Fruit fly (Drosophila melanogaster) whole organism, embryonic: ENCODE data around the gene Atg13.
A peak's percentile ranks its signal among the peaks of the same experiment; 100 is the strongest.

Experiments
- Atf6 ChIP-seq: fragments of 200-800 bp; sonication (Bioruptor generic); IDR thresholded peaks from 2 replicates; pipeline ENCODE4 v1.3.6; 2022; ENCODE audit warnings: missing biosample characterization, missing genetic modification characterization
- Bteb2 ChIP-seq: fragments of 200-800 bp; sonication (Bioruptor generic); optimal IDR thresholded peaks from 2 replicates; lab custom pipeline; 2016; ENCODE audit warnings: missing biosample characterization, missing genetic modification characterization
- CG1024 ChIP-seq: fragments of 200-800 bp; sonication (Bioruptor generic); IDR thresholded peaks from 2 replicates; pipeline ENCODE4 v1.3.6; 2022; ENCODE audit warnings: missing biosample characterization, missing genetic modification characterization
- CG10321 ChIP-seq: fragments of 200-800 bp; sonication (Bioruptor generic); IDR thresholded peaks from 2 replicates; pipeline ENCODE4 v1.3.6; 2022; ENCODE audit warnings: missing biosample characterization, missing genetic modification characterization
- CG12071 ChIP-seq: fragments of 200-800 bp; sonication (Bioruptor generic); optimal IDR thresholded peaks from 3 replicates; lab custom pipeline; 2018; ENCODE audit warnings: missing biosample characterization, mild to moderate bottlenecking, missing genetic modification characterization
- CG12155 ChIP-seq: fragments of 200-800 bp; sonication (Bioruptor generic); optimal IDR thresholded peaks from 3 replicates; lab custom pipeline; 2016; ENCODE audit warnings: missing biosample characterization, missing genetic modification characterization
- CG12942 ChIP-seq: fragments of 200-800 bp; sonication (Bioruptor generic); optimal IDR thresholded peaks from 3 replicates; lab custom pipeline; 2016; ENCODE audit warnings: missing biosample characterization, missing genetic modification characterization
- CG15601 ChIP-seq: fragments of 200-800 bp; sonication (Bioruptor generic); optimal IDR thresholded peaks from 3 replicates; lab custom pipeline; 2019; ENCODE audit warnings: missing biosample characterization, mild to moderate bottlenecking, missing genetic modification characterization, moderate library complexity
- CG16813 ChIP-seq: fragments of 200-800 bp; sonication (Bioruptor generic); IDR thresholded peaks from 3 replicates; pipeline ENCODE4 v1.3.6; 2022; ENCODE audit warnings: missing biosample characterization, missing genetic modification characterization; ENCODE audit not compliant: partially characterized antibody
- CG17359 ChIP-seq: fragments of 200-800 bp; sonication (Bioruptor generic); optimal IDR thresholded peaks from 3 replicates; lab custom pipeline; 2018; ENCODE audit warnings: missing biosample characterization, mild to moderate bottlenecking, missing genetic modification characterization, moderate library complexity
- CG18262 ChIP-seq: fragments of 200-800 bp; optimal IDR thresholded peaks from 3 replicates; lab custom pipeline; 2019; ENCODE audit warnings: missing biosample characterization, mild to moderate bottlenecking, missing genetic modification characterization, moderate library complexity
- CG18599 ChIP-seq: fragments of 200-800 bp; sonication (Bioruptor generic); optimal IDR thresholded peaks from 3 replicates; lab custom pipeline; 2017; ENCODE audit warnings: missing biosample characterization, missing genetic modification characterization, mild to moderate bottlenecking, moderate library complexity, missing genetic modification reagents
- CG2116 ChIP-seq: fragments of 200-800 bp; sonication (Bioruptor generic); optimal IDR thresholded peaks from 3 replicates; lab custom pipeline; 2018; ENCODE audit warnings: missing biosample characterization, mild to moderate bottlenecking, missing genetic modification characterization
- CG2199 ChIP-seq: fragments of 200-800 bp; sonication (Bioruptor generic); IDR thresholded peaks from 3 replicates; pipeline ENCODE4 v1.3.6; 2022; ENCODE audit warnings: missing biosample characterization, missing genetic modification characterization
- CG3281 ChIP-seq: fragments of 200-800 bp; sonication (Bioruptor generic); optimal IDR thresholded peaks from 3 replicates; lab custom pipeline; 2017; ENCODE audit warnings: missing biosample characterization, mild to moderate bottlenecking, missing genetic modification characterization
- CG6813 ChIP-seq: fragments of 200-800 bp; sonication (Bioruptor generic); optimal IDR thresholded peaks from 2 replicates; lab custom pipeline; 2017; ENCODE audit warnings: missing biosample characterization, missing genetic modification characterization, mild to moderate bottlenecking, moderate library complexity, missing genetic modification reagents
- CG7745 ChIP-seq: fragments of 200-800 bp; sonication (Bioruptor generic); optimal IDR thresholded peaks from 2 replicates; lab custom pipeline; 2018; ENCODE audit warnings: missing biosample characterization, mild to moderate bottlenecking, missing genetic modification characterization, moderate library complexity
- CG7786 ChIP-seq: fragments of 200-800 bp; sonication (Bioruptor generic); optimal IDR thresholded peaks from 2 replicates; lab custom pipeline; 2016; ENCODE audit warnings: missing biosample characterization, missing genetic modification characterization
- CG7839 ChIP-seq: fragments of 200-800 bp; sonication (Bioruptor generic); optimal IDR thresholded peaks from 3 replicates; lab custom pipeline; 2018; ENCODE audit warnings: missing biosample characterization, mild to moderate bottlenecking, missing genetic modification characterization, moderate library complexity
- CG8944 ChIP-seq: fragments of 200-800 bp; sonication (Bioruptor generic); optimal IDR thresholded peaks from 3 replicates; lab custom pipeline; 2016; ENCODE audit warnings: missing biosample characterization, missing genetic modification characterization
- CG9797 ChIP-seq: fragments of 200-800 bp; sonication (Bioruptor generic); optimal IDR thresholded peaks from 3 replicates; lab custom pipeline; 2018; ENCODE audit warnings: missing biosample characterization, mild to moderate bottlenecking, missing genetic modification characterization
- MESR4 ChIP-seq: fragments of 200-800 bp; sonication (Bioruptor generic); optimal IDR thresholded peaks from 2 replicates; lab custom pipeline; 2018; ENCODE audit warnings: missing biosample characterization, mild to moderate bottlenecking, missing genetic modification characterization, moderate library complexity
- Med ChIP-seq: fragments of 200-800 bp; sonication (Bioruptor generic); peaks from one replicate; lab custom pipeline; 2016; ENCODE audit warnings: missing biosample characterization, missing genetic modification characterization, mild to moderate bottlenecking, inconsistent platforms, moderate library complexity
- Ptx1 ChIP-seq: fragments of 200-800 bp; sonication (Bioruptor generic); IDR thresholded peaks from 2 replicates; pipeline ENCODE4 v1.3.6; 2022; ENCODE audit warnings: missing biosample characterization, missing genetic modification characterization
- Sin3A ChIP-seq: fragments of >200 bp; optimal IDR thresholded peaks from 2 replicates; lab custom pipeline; 2018
- Sox102F ChIP-seq: fragments of 200-800 bp; sonication (Bioruptor generic); optimal IDR thresholded peaks from 2 replicates; lab custom pipeline; 2018; ENCODE audit warnings: missing biosample characterization, mild to moderate bottlenecking, missing genetic modification characterization, moderate library complexity
- Sry-β ChIP-seq: fragments of 200-800 bp; sonication (Bioruptor generic); optimal IDR thresholded peaks from 2 replicates; lab custom pipeline; 2018; ENCODE audit warnings: missing biosample characterization, mild to moderate bottlenecking, missing genetic modification characterization, moderate library complexity
- Tbp ChIP-seq: fragments of >200 bp; optimal IDR thresholded peaks from 2 replicates; lab custom pipeline; 2018; ENCODE audit warnings: missing biosample characterization, missing genetic modification characterization
- YL-1 ChIP-seq: fragments of 200-800 bp; sonication (Bioruptor generic); optimal IDR thresholded peaks from 3 replicates; lab custom pipeline; 2017; ENCODE audit warnings: missing biosample characterization, mild to moderate bottlenecking, missing genetic modification characterization
- ac ChIP-seq: fragments of 200-800 bp; sonication (Bioruptor generic); optimal IDR thresholded peaks from 3 replicates; lab custom pipeline; 2017; ENCODE audit warnings: missing biosample characterization, mild to moderate bottlenecking, missing genetic modification characterization
- crc ChIP-seq: fragments of 200-800 bp; sonication (Bioruptor generic); optimal IDR thresholded peaks from 2 replicates; lab custom pipeline; 2016; ENCODE audit warnings: missing biosample characterization, missing genetic modification characterization
- dimm ChIP-seq: fragments of 200-800 bp; sonication (Bioruptor generic); IDR thresholded peaks from 2 replicates; pipeline ENCODE4 v1.3.6; 2022; ENCODE audit warnings: missing biosample characterization, missing genetic modification characterization
- en ChIP-seq: fragments of 200-800 bp; sonication (Bioruptor generic); optimal IDR thresholded peaks from 2 replicates; lab custom pipeline; 2016; ENCODE audit warnings: missing biosample characterization, missing genetic modification characterization
- fd102C ChIP-seq: fragments of 200-800 bp; sonication (Bioruptor generic); optimal IDR thresholded peaks from 2 replicates; lab custom pipeline; 2018; ENCODE audit warnings: missing biosample characterization, mild to moderate bottlenecking, missing genetic modification characterization, moderate library complexity
- fu2 ChIP-seq: fragments of 200-800 bp; sonication (Bioruptor generic); optimal IDR thresholded peaks from 2 replicates; lab custom pipeline; 2016; ENCODE audit warnings: missing biosample characterization, missing genetic modification characterization
- gcm ChIP-seq: fragments of 200-800 bp; sonication (Bioruptor generic); optimal IDR thresholded peaks from 2 replicates; lab custom pipeline; 2019; ENCODE audit warnings: missing biosample characterization, mild to moderate bottlenecking, missing genetic modification characterization, moderate library complexity
- gfzf ChIP-seq: fragments of 200-800 bp; sonication (Bioruptor generic); optimal IDR thresholded peaks from 2 replicates; lab custom pipeline; 2016; ENCODE audit warnings: missing biosample characterization, mild to moderate bottlenecking, missing genetic modification characterization, moderate library complexity
- grau ChIP-seq: fragments of 200-800 bp; optimal IDR thresholded peaks from 3 replicates; lab custom pipeline; 2019; ENCODE audit warnings: missing biosample characterization, mild to moderate bottlenecking, missing genetic modification characterization, moderate library complexity
- hb ChIP-seq: fragments of 200-800 bp; sonication (Bioruptor generic); IDR thresholded peaks from 3 replicates; pipeline ENCODE4 v1.3.6; 2022; ENCODE audit warnings: missing biosample characterization, missing genetic modification characterization; ENCODE audit not compliant: partially characterized antibody
- hbn ChIP-seq: fragments of 200-800 bp; sonication (Bioruptor generic); IDR thresholded peaks from 2 replicates; pipeline ENCODE4 v1.3.6; 2022; ENCODE audit warnings: missing biosample characterization, missing genetic modification characterization; ENCODE audit not compliant: partially characterized antibody
- luna ChIP-seq: fragments of 200-800 bp; sonication (Bioruptor generic); optimal IDR thresholded peaks from 2 replicates; lab custom pipeline; 2016; ENCODE audit warnings: missing biosample characterization, missing genetic modification characterization
- nerfin-1 ChIP-seq: fragments of 200-800 bp; sonication (Bioruptor generic); optimal IDR thresholded peaks from 3 replicates; lab custom pipeline; 2019; ENCODE audit warnings: missing biosample characterization, mild to moderate bottlenecking, missing genetic modification characterization, moderate library complexity
- pnt ChIP-seq: fragments of 200-800 bp; sonication (Bioruptor generic); optimal IDR thresholded peaks from 3 replicates; lab custom pipeline; 2016; ENCODE audit warnings: missing biosample characterization, missing genetic modification characterization
- pzg ChIP-seq: fragments of 200-800 bp; sonication (Bioruptor generic); optimal IDR thresholded peaks from 3 replicates; lab custom pipeline; 2018; ENCODE audit warnings: missing biosample characterization, mild to moderate bottlenecking, missing genetic modification characterization, moderate library complexity
- salm ChIP-seq: fragments of 200-800 bp; sonication (Bioruptor generic); optimal IDR thresholded peaks from 2 replicates; lab custom pipeline; 2018; ENCODE audit warnings: missing biosample characterization, mild to moderate bottlenecking, missing genetic modification characterization
- sc ChIP-seq, 3 experiments: fragments of >200 bp in 2 of 3; fragments of 200-800 bp in 1 of 3; sonication (Bioruptor generic) in 1 of 3; optimal IDR thresholded peaks; 2 replicates in 2 of 3; 3 replicates in 1 of 3; lab custom pipeline; 2017; ENCODE audit warnings: mild to moderate bottlenecking in 1 of 3, missing biosample characterization in 1 of 3, missing genetic modification characterization in 1 of 3, missing genetic modification reagents in 1 of 3
- sd ChIP-seq: fragments of 200-800 bp; sonication (Bioruptor generic); optimal IDR thresholded peaks from 3 replicates; lab custom pipeline; 2018; ENCODE audit warnings: missing biosample characterization, mild to moderate bottlenecking, missing genetic modification characterization, moderate library complexity
- slou ChIP-seq: fragments of 200-800 bp; sonication (Bioruptor generic); optimal IDR thresholded peaks from 3 replicates; lab custom pipeline; 2016; ENCODE audit warnings: missing biosample characterization, missing genetic modification characterization
- wek ChIP-seq: fragments of 200-800 bp; sonication (Bioruptor generic); optimal IDR thresholded peaks from 3 replicates; lab custom pipeline; 2018; ENCODE audit warnings: missing biosample characterization, mild to moderate bottlenecking, missing genetic modification characterization, moderate library complexity
- zf30C ChIP-seq: fragments of 200-800 bp; sonication (Bioruptor generic); optimal IDR thresholded peaks from 3 replicates; lab custom pipeline; 2018; ENCODE audit warnings: missing biosample characterization, mild to moderate bottlenecking, missing genetic modification characterization

The Atg13 gene

dm6 chr3R:8308515-8308959 is 41.1 kb upstream of the Atg13 start, which contains the start of gene tex (continued):
- TF ChIP-seq hbn (GFP tag; lab: Robert Waterston, UW) (peak; percentile 28; the same call in 1 of the 2 replicates), slou (no peak), CG12155 (GFP tag; lab: Kevin White, UChicago) (no peak), CG8944 (no peak), Ptx1 (no peak), CG1024 (GFP tag; lab: Robert Waterston, UW) (no peak), Tbp (GFP tag; lab: Kevin White, UChicago) (no peak), CG10321 (GFP tag; lab: Robert Waterston, UW) (no peak), Med (GFP tag; lab: Kevin White, UChicago) (peak; percentile 84), crc (GFP tag; lab: Kevin White, UChicago) (no peak), CG9797 (GFP tag; lab: Kevin White, UChicago) (peak; percentile 74), ac (GFP tag; lab: Kevin White, UChicago) (peak; percentile 53), Bteb2 (GFP tag; lab: Kevin White, UChicago) (no peak), CG12071 (GFP tag; lab: Kevin White, UChicago) (peak; percentile 32), CG7839 (tag; lab: Kevin White, UChicago) (no peak), CG3281 (GFP tag; lab: Kevin White, UChicago) (no peak), sc (optimal IDR thresholded peaks at IDR 0.05; lab: Kevin White, UChicago) (no peak), sc (GFP tag; optimal IDR thresholded peaks at IDR 0.05; lab: Kevin White, UChicago) (peak; percentile 15), grau (no peak), gcm (GFP tag; lab: Kevin White, UChicago) (peak; percentile 57), gfzf (GFP tag; lab: Kevin White, UChicago) (peak; percentile 95), nerfin-1 (peak; percentile 75), hb (GFP tag; lab: Robert Waterston, UW) (no peak), luna (GFP tag; lab: Kevin White, UChicago) (no peak), CG12942 (GFP tag; lab: Kevin White, UChicago) (no peak), CG18599 (GFP tag; lab: Kevin White, UChicago) (no peak), CG2116 (GFP tag; lab: Kevin White, UChicago) (peak; percentile 55), CG15601 (tag; lab: Kevin White, UChicago) (peak; percentile 55), MESR4 (GFP tag; lab: Kevin White, UChicago) (peak; percentile 12), CG2199 (GFP tag; lab: Robert Waterston, UW) (no peak), CG7786 (no peak), salm (tag; lab: Kevin White, UChicago) (peak; percentile 54), pnt (peak; percentile 12), wek (peak; percentile 57), CG17359 (peak; percentile 55), CG18262 (tag; lab: Kevin White, UChicago) (peak; percentile 65), fd102C (GFP tag; lab: Kevin White, UChicago) (peak; percentile 1), CG16813 (GFP tag; lab: Robert Waterston, UW) (0 out of 3 replicates have a peak, but pooled peaks have one; percentile 31), Sry-β (GFP tag; lab: Kevin White, UChicago) (peak; percentile 43), pzg (GFP tag; lab: Kevin White, UChicago) (peak; percentile 89), CG6813 (GFP tag; lab: Kevin White, UChicago) (peak; percentile 67), zf30C (GFP tag; lab: Kevin White, UChicago) (no peak), sd (tag; lab: Kevin White, UChicago) (peak; percentile 22), Sox102F (GFP tag; lab: Kevin White, UChicago) (no peak), en (GFP tag; lab: Kevin White, UChicago) (no peak), Atf6 (GFP tag; lab: Robert Waterston, UW) (no peak), Sin3A (lab: Kevin White, UChicago) (peak; percentile 26), CG7745 (peak; percentile 24), YL-1 (peak; percentile 23), dimm (GFP tag; lab: Robert Waterston, UW) (no peak), fu2 (GFP tag; lab: Kevin White, UChicago) (no peak)
